Fruit fly (Drosophila melanogaster) whole organism, prepupa: Measurements from ENCODE around the gene Cyp12a5.

ENCODE experiments used
- CG10631 ChIP-seq: fragments of 200-800 bp; sonication (Bioruptor generic); optimal IDR thresholded peaks from 2 replicates; lab custom pipeline; 2016; ENCODE audit warnings: missing biosample characterization, missing genetic modification characterization
- CG10669 ChIP-seq: fragments of 200-800 bp; sonication (Bioruptor generic); optimal IDR thresholded peaks from 3 replicates; lab custom pipeline; 2018; ENCODE audit warnings: missing biosample characterization, mild to moderate bottlenecking, missing genetic modification characterization, moderate library complexity
- CG11294 ChIP-seq: fragments of 200-800 bp; sonication (Bioruptor generic); IDR thresholded peaks from 2 replicates; pipeline ENCODE4 v1.3.6; 2022; ENCODE audit warnings: missing biosample characterization, missing genetic modification characterization
- CG11762 ChIP-seq: fragments of 200-800 bp; sonication (Bioruptor generic); optimal IDR thresholded peaks from 3 replicates; lab custom pipeline; 2016; ENCODE audit warnings: missing biosample characterization, missing genetic modification characterization; ENCODE audit not compliant: insufficient read depth
- CG15336 ChIP-seq: fragments of 200-800 bp; sonication (Bioruptor generic); IDR thresholded peaks from 2 replicates; pipeline ENCODE4 v1.3.6; 2022; ENCODE audit warnings: missing biosample characterization, missing genetic modification characterization
- CG16779 ChIP-seq: fragments of 200-800 bp; sonication (Bioruptor generic); optimal IDR thresholded peaks from 3 replicates; lab custom pipeline; 2017; ENCODE audit warnings: missing biosample characterization, mild to moderate bottlenecking, missing genetic modification characterization
- CG3032 ChIP-seq: fragments of 200-800 bp; optimal IDR thresholded peaks from 2 replicates; lab custom pipeline; 2019; ENCODE audit warnings: missing biosample characterization, mild to moderate bottlenecking, missing genetic modification characterization, moderate library complexity
- CG31627 ChIP-seq: fragments of 200-800 bp; sonication (Bioruptor generic); optimal IDR thresholded peaks from 3 replicates; lab custom pipeline; 2016; ENCODE audit warnings: missing biosample characterization, missing genetic modification characterization
- CG32006 ChIP-seq: fragments of 200-800 bp; sonication (Bioruptor generic); optimal IDR thresholded peaks from 3 replicates; lab custom pipeline; 2017; ENCODE audit warnings: missing biosample characterization, mild to moderate bottlenecking, missing genetic modification characterization
- CG3919 ChIP-seq: fragments of 200-800 bp; sonication (Bioruptor generic); optimal IDR thresholded peaks from 3 replicates; lab custom pipeline; 2016; ENCODE audit warnings: missing biosample characterization, missing genetic modification characterization
- CG4318 ChIP-seq: fragments of 200-800 bp; sonication (Bioruptor generic); optimal IDR thresholded peaks from 3 replicates; lab custom pipeline; 2017; ENCODE audit warnings: missing biosample characterization, mild to moderate bottlenecking, missing genetic modification characterization
- CG6163 ChIP-seq: fragments of 200-800 bp; sonication (Bioruptor generic); IDR thresholded peaks from 3 replicates; pipeline ENCODE4 v1.3.6; 2022; ENCODE audit warnings: missing biosample characterization, missing genetic modification characterization
- CG6276 ChIP-seq: fragments of 200-800 bp; sonication (Bioruptor generic); optimal IDR thresholded peaks from 2 replicates; lab custom pipeline; 2017; ENCODE audit warnings: missing biosample characterization, mild to moderate bottlenecking, missing genetic modification characterization
- CG6792 ChIP-seq: fragments of 200-800 bp; sonication (Bioruptor generic); optimal IDR thresholded peaks from 3 replicates; lab custom pipeline; 2016; ENCODE audit warnings: missing biosample characterization, missing genetic modification characterization
- CG6808 ChIP-seq: fragments of 200-800 bp; sonication (Bioruptor generic); optimal IDR thresholded peaks from 3 replicates; lab custom pipeline; 2017; ENCODE audit warnings: missing biosample characterization, missing genetic modification characterization, mild to moderate bottlenecking, moderate library complexity, missing genetic modification reagents
- CG6854 ChIP-seq: fragments of 200-800 bp; sonication (Bioruptor generic); optimal IDR thresholded peaks from 2 replicates; lab custom pipeline; 2017; ENCODE audit warnings: missing biosample characterization, mild to moderate bottlenecking, missing genetic modification characterization
- CG7368 ChIP-seq: fragments of 200-800 bp; sonication (Bioruptor generic); optimal IDR thresholded peaks from 3 replicates; lab custom pipeline; 2016; ENCODE audit warnings: missing biosample characterization, missing genetic modification characterization
- CG8319 ChIP-seq: fragments of 200-800 bp; sonication (Bioruptor generic); optimal IDR thresholded peaks from 3 replicates; lab custom pipeline; 2016; ENCODE audit warnings: missing biosample characterization, missing genetic modification characterization
- CG8632 ChIP-seq: fragments of 200-800 bp; sonication (Bioruptor generic); optimal IDR thresholded peaks from 3 replicates; lab custom pipeline; 2016; ENCODE audit warnings: missing biosample characterization, missing genetic modification characterization
- CG9139 ChIP-seq: fragments of 200-800 bp; sonication (Bioruptor generic); optimal IDR thresholded peaks from 3 replicates; lab custom pipeline; 2017; ENCODE audit warnings: missing biosample characterization, mild to moderate bottlenecking, missing genetic modification characterization
- Eip75B ChIP-seq: fragments of 200-800 bp; sonication (Bioruptor generic); optimal IDR thresholded peaks from 3 replicates; lab custom pipeline; 2016; ENCODE audit warnings: missing biosample characterization, missing genetic modification characterization
- Eip78C ChIP-seq: fragments of 200-800 bp; sonication (Bioruptor generic); peaks from one replicate; lab custom pipeline; 2016; ENCODE audit warnings: missing biosample characterization, missing genetic modification characterization
- Eip93F ChIP-seq: fragments of 200-800 bp; sonication (Bioruptor generic); optimal IDR thresholded peaks from 2 replicates; lab custom pipeline; 2016; ENCODE audit warnings: missing biosample characterization, mild to moderate bottlenecking, missing genetic modification characterization
- Ets96B ChIP-seq: fragments of 200-800 bp; optimal IDR thresholded peaks from 2 replicates; lab custom pipeline; 2019; ENCODE audit warnings: missing biosample characterization, mild to moderate bottlenecking, missing genetic modification characterization, moderate library complexity
- Gug ChIP-seq: fragments of 200-800 bp; sonication (Bioruptor generic); IDR thresholded peaks from 2 replicates; pipeline ENCODE4 v1.3.6; 2022; ENCODE audit warnings: missing biosample characterization, missing genetic modification characterization
- Hr39 ChIP-seq: fragments of 200-800 bp; sonication (Bioruptor generic); optimal IDR thresholded peaks from 2 replicates; lab custom pipeline; 2016; ENCODE audit warnings: missing biosample characterization, missing genetic modification characterization
- Hr4 ChIP-seq: fragments of 200-800 bp; sonication (Bioruptor generic); optimal IDR thresholded peaks from 3 replicates; lab custom pipeline; 2016; ENCODE audit warnings: missing biosample characterization, missing genetic modification characterization
- Lpt ChIP-seq: fragments of 200-800 bp; sonication (Bioruptor generic); optimal IDR thresholded peaks from 3 replicates; lab custom pipeline; 2016; ENCODE audit warnings: missing biosample characterization, missing genetic modification characterization
- Met ChIP-seq: fragments of 200-800 bp; sonication (Bioruptor generic); optimal IDR thresholded peaks from 3 replicates; lab custom pipeline; 2016; ENCODE audit warnings: missing biosample characterization, missing genetic modification characterization
- OdsH ChIP-seq: fragments of 200-800 bp; sonication (Bioruptor generic); optimal IDR thresholded peaks from 3 replicates; lab custom pipeline; 2016; ENCODE audit warnings: missing biosample characterization, missing genetic modification characterization
- Sox102F ChIP-seq: fragments of 200-800 bp; sonication (Bioruptor generic); optimal IDR thresholded peaks from 2 replicates; lab custom pipeline; 2016; ENCODE audit warnings: missing biosample characterization, mild to moderate bottlenecking, missing genetic modification characterization
- Sox14 ChIP-seq: fragments of 200-800 bp; sonication (Bioruptor generic); optimal IDR thresholded peaks from 3 replicates; lab custom pipeline; 2016; ENCODE audit warnings: missing biosample characterization, missing genetic modification characterization
- achi ChIP-seq: fragments of 200-800 bp; sonication (Bioruptor generic); optimal IDR thresholded peaks from 3 replicates; lab custom pipeline; 2016; ENCODE audit warnings: missing biosample characterization, missing genetic modification characterization
- acj6 ChIP-seq: fragments of 200-800 bp; sonication (Bioruptor generic); optimal IDR thresholded peaks from 3 replicates; lab custom pipeline; 2016; ENCODE audit warnings: missing biosample characterization, missing genetic modification characterization
- dac ChIP-seq: fragments of 200-800 bp; sonication (Bioruptor generic); optimal IDR thresholded peaks from 2 replicates; lab custom pipeline; 2017; ENCODE audit warnings: missing biosample characterization, mild to moderate bottlenecking, missing genetic modification characterization
- esn ChIP-seq: fragments of 200-800 bp; sonication (Bioruptor generic); optimal IDR thresholded peaks from 2 replicates; lab custom pipeline; 2016; ENCODE audit warnings: missing biosample characterization, mild to moderate bottlenecking, missing genetic modification characterization, moderate library complexity
- fd59A ChIP-seq: fragments of 200-800 bp; sonication (Bioruptor generic); optimal IDR thresholded peaks from 2 replicates; lab custom pipeline; 2017; ENCODE audit warnings: missing biosample characterization, mild to moderate bottlenecking, missing genetic modification characterization, missing genetic modification reagents
- fd85E ChIP-seq: fragments of 200-800 bp; sonication (Bioruptor generic); optimal IDR thresholded peaks from 3 replicates; lab custom pipeline; 2016; ENCODE audit warnings: missing biosample characterization, missing genetic modification characterization
- fkh ChIP-seq: fragments of 200-800 bp; sonication (Bioruptor generic); optimal IDR thresholded peaks from 3 replicates; lab custom pipeline; 2017; ENCODE audit warnings: missing biosample characterization, mild to moderate bottlenecking, missing genetic modification characterization, moderate library complexity
- lz ChIP-seq: fragments of 200-800 bp; sonication (Bioruptor generic); optimal IDR thresholded peaks from 3 replicates; lab custom pipeline; 2016; ENCODE audit warnings: missing biosample characterization, missing genetic modification characterization
- net ChIP-seq: fragments of 200-800 bp; sonication (Bioruptor generic); optimal IDR thresholded peaks from 3 replicates; lab custom pipeline; 2016; ENCODE audit warnings: missing biosample characterization, missing genetic modification characterization
- pdm3 ChIP-seq: fragments of 200-800 bp; sonication (Bioruptor generic); optimal IDR thresholded peaks from 3 replicates; lab custom pipeline; 2016; ENCODE audit warnings: missing biosample characterization, missing genetic modification characterization
- salr ChIP-seq, 2 experiments: fragments of 200-800 bp; sonication (Bioruptor generic); optimal IDR thresholded peaks; 3 replicates each; lab custom pipeline; 2016 to 2018; ENCODE audit warnings: missing biosample characterization in 2 of 2, missing genetic modification characterization in 2 of 2, mild to moderate bottlenecking in 1 of 2
- ss ChIP-seq, 2 experiments: fragments of 200-800 bp; sonication (Bioruptor generic); optimal IDR thresholded peaks; 2 replicates in 1 of 2; 3 replicates in 1 of 2; lab custom pipeline; 2017 to 2018; ENCODE audit warnings: mild to moderate bottlenecking in 2 of 2, missing biosample characterization in 2 of 2, missing genetic modification characterization in 2 of 2, moderate library complexity in 1 of 2
- svp ChIP-seq: fragments of 200-800 bp; sonication (Bioruptor generic); peaks from one replicate; lab custom pipeline; 2016; ENCODE audit warnings: missing biosample characterization, missing genetic modification characterization
- topi ChIP-seq: fragments of 200-800 bp; sonication (Bioruptor generic); optimal IDR thresholded peaks from 3 replicates; lab custom pipeline; 2016; ENCODE audit warnings: missing biosample characterization, missing genetic modification characterization

Cyp12a5 gene

dm6 chr3R:19092367-19093126 is 39.9 kb upstream of the Cyp12a5 start:
- TF ChIP-seq CG31627 (GFP tag; lab: Kevin White, UChicago) (no peak), achi (GFP tag; lab: Kevin White, UChicago) (no peak), Eip78C (no peak), Hr39 (GFP tag; lab: Kevin White, UChicago) (no peak), CG6808 (no peak), Sox102F (GFP tag; lab: Kevin White, UChicago) (no peak), CG9139 (GFP tag; lab: Kevin White, UChicago) (no peak), CG8319 (no peak), CG3032 (tag; lab: Kevin White, UChicago) (no peak), CG11762 (no peak), CG4318 (GFP tag; lab: Kevin White, UChicago) (no peak), Gug (GFP tag; lab: Robert Waterston, UW) (no peak), CG6854 (GFP tag; lab: Kevin White, UChicago) (no peak), CG32006 (GFP tag; lab: Kevin White, UChicago) (no peak), CG15336 (GFP tag; lab: Robert Waterston, UW) (no peak), CG11294 (GFP tag; lab: Robert Waterston, UW) (no peak), svp (GFP tag; lab: Kevin White, UChicago) (no peak), CG6792 (GFP tag; lab: Kevin White, UChicago) (no peak), Hr4 (GFP tag; lab: Kevin White, UChicago) (no peak), CG6276 (GFP tag; lab: Kevin White, UChicago) (no peak)

dm6 chr3R:19093127-19093812 is 39.2 kb upstream of the Cyp12a5 start:
- TF ChIP-seq acj6 (GFP tag; lab: Kevin White, UChicago) (peak; percentile 20), Lpt (GFP tag; lab: Kevin White, UChicago) (no peak), net (GFP tag; lab: Kevin White, UChicago) (peak; percentile 8), fkh (GFP tag; lab: Kevin White, UChicago) (no peak), CG8319 (no peak), fd59A (GFP tag; lab: Kevin White, UChicago) (no peak), CG10631 (GFP tag; lab: Kevin White, UChicago) (peak; percentile 18), fd85E (GFP tag; lab: Kevin White, UChicago) (no peak), CG6808 (peak; percentile 13), CG4318 (GFP tag; lab: Kevin White, UChicago) (no peak), Eip78C (peak; percentile 62), Met (GFP tag; lab: Kevin White, UChicago) (peak; percentile 18), Eip75B (GFP tag; lab: Kevin White, UChicago) (peak; percentile 28), svp (GFP tag; lab: Kevin White, UChicago) (peak; percentile 83), CG31627 (GFP tag; lab: Kevin White, UChicago) (peak; percentile 6), CG6163 (GFP tag; lab: Robert Waterston, UW) (0 out of 3 replicates have a peak, but pooled peaks have one; percentile 52), Eip93F (GFP tag; lab: Kevin White, UChicago) (no peak), ss (GFP tag; optimal IDR thresholded peaks at IDR 0.05; lab: Kevin White, UChicago) (no peak), CG7368 (no peak), topi (peak; percentile 12), Sox14 (GFP tag; lab: Kevin White, UChicago) (peak; percentile 21), CG32006 (GFP tag; lab: Kevin White, UChicago) (peak; percentile 53), dac (GFP tag; lab: Kevin White, UChicago) (no peak), esn (GFP tag; lab: Kevin White, UChicago) (peak; percentile 28), CG3919 (peak; percentile 17), Sox102F (GFP tag; lab: Kevin White, UChicago) (peak; percentile 27), CG8632 (no peak), CG10669 (GFP tag; lab: Kevin White, UChicago) (peak; percentile 10), Hr39 (GFP tag; lab: Kevin White, UChicago) (peak; percentile 40), pdm3 (peak; percentile 34), OdsH (GFP tag; lab: Kevin White, UChicago) (peak; percentile 3), Ets96B (tag; lab: Kevin White, UChicago) (no peak), CG6854 (GFP tag; lab: Kevin White, UChicago) (no peak), salr (GFP tag; optimal IDR thresholded peaks at IDR 0.05; lab: Kevin White, UChicago) (peak in 1 of 2 experiments; percentile 32), CG9139 (GFP tag; lab: Kevin White, UChicago) (no peak), lz (no peak), CG16779 (tag; lab: Kevin White, UChicago) (no peak), CG3032 (tag; lab: Kevin White, UChicago) (peak; percentile 46)
